Fruit fly (Drosophila melanogaster) whole organism, embryonic: ENCODE data around the gene Cep290.

ENCODE experiments used
- Ada2b ChIP-seq: fragments of 200-800 bp; sonication (Bioruptor generic); IDR thresholded peaks from 2 replicates; pipeline ENCODE4 v1.3.6; 2022; ENCODE audit warnings: missing biosample characterization, missing genetic modification characterization
- Asciz ChIP-seq: fragments of 200-800 bp; sonication (Bioruptor generic); optimal IDR thresholded peaks from 2 replicates; lab custom pipeline; 2017; ENCODE audit warnings: missing biosample characterization, mild to moderate bottlenecking, missing genetic modification characterization, missing genetic modification reagents
- Atf-2 ChIP-seq: fragments of 200-800 bp; sonication (Bioruptor generic); optimal IDR thresholded peaks from 2 replicates; lab custom pipeline; 2016; ENCODE audit warnings: missing biosample characterization, missing genetic modification characterization
- CG10462 ChIP-seq: fragments of 200-800 bp; sonication (Bioruptor generic); optimal IDR thresholded peaks from 2 replicates; lab custom pipeline; 2016; ENCODE audit warnings: missing biosample characterization, missing genetic modification characterization
- CG11504 ChIP-seq: fragments of 200-800 bp; sonication (Bioruptor generic); optimal IDR thresholded peaks from 3 replicates; lab custom pipeline; 2019; ENCODE audit warnings: missing biosample characterization, mild to moderate bottlenecking, missing genetic modification characterization, moderate library complexity
- CG12155 ChIP-seq: fragments of 200-800 bp; sonication (Bioruptor generic); optimal IDR thresholded peaks from 3 replicates; lab custom pipeline; 2016; ENCODE audit warnings: missing biosample characterization, missing genetic modification characterization
- CG17612 ChIP-seq: fragments of 200-800 bp; sonication (Bioruptor generic); IDR thresholded peaks from 2 replicates; pipeline ENCODE4 v1.3.6; 2022; ENCODE audit warnings: missing biosample characterization, missing genetic modification characterization
- CG2120 ChIP-seq: fragments of 200-800 bp; sonication (Bioruptor generic); optimal IDR thresholded peaks from 3 replicates; lab custom pipeline; 2016; ENCODE audit warnings: missing biosample characterization, missing genetic modification characterization
- CG3726 ChIP-seq: fragments of 200-800 bp; sonication (Bioruptor generic); IDR thresholded peaks from 3 replicates; pipeline ENCODE4, ENCODE4 v1.3.6; 2022; ENCODE audit warnings: missing biosample characterization, missing genetic modification characterization
- CG4820 ChIP-seq: fragments of 200-800 bp; sonication (Bioruptor generic); optimal IDR thresholded peaks from 3 replicates; lab custom pipeline; 2016; ENCODE audit warnings: missing biosample characterization, missing genetic modification characterization
- CG5953 ChIP-seq: fragments of 200-800 bp; sonication (Bioruptor generic); IDR thresholded peaks from 2 replicates; pipeline ENCODE4 v1.3.6; 2022; ENCODE audit warnings: missing biosample characterization, missing genetic modification characterization
- CG7987 ChIP-seq: fragments of 200-800 bp; sonication (Bioruptor generic); optimal IDR thresholded peaks from 2 replicates; lab custom pipeline; 2018; ENCODE audit warnings: missing biosample characterization, mild to moderate bottlenecking, missing genetic modification characterization, moderate library complexity
- D ChIP-seq, 2 experiments: fragments of 200-800 bp in 1 of 2; fragments of >200 bp in 1 of 2; sonication (Bioruptor generic) in 1 of 2; optimal IDR thresholded peaks; 2 replicates in 1 of 2; 3 replicates in 1 of 2; lab custom pipeline; 2017; ENCODE audit warnings: mild to moderate bottlenecking in 1 of 2, missing biosample characterization in 1 of 2, missing genetic modification characterization in 1 of 2, missing genetic modification reagents in 1 of 2
- E2f1 ChIP-seq: fragments of 200-800 bp; sonication (Bioruptor generic); IDR thresholded peaks from 2 replicates; pipeline ENCODE4 v1.3.6; 2022; ENCODE audit warnings: missing biosample characterization, missing genetic modification characterization
- H2.0 ChIP-seq: fragments of 200-800 bp; sonication (Bioruptor generic); IDR thresholded peaks from 2 replicates; pipeline ENCODE4 v1.3.6; 2022; ENCODE audit warnings: missing biosample characterization, missing genetic modification characterization
- Hand ChIP-seq: fragments of 200-800 bp; sonication (Bioruptor generic); optimal IDR thresholded peaks from 2 replicates; lab custom pipeline; 2017; ENCODE audit warnings: mild to moderate bottlenecking, missing biosample characterization, missing genetic modification reagents, missing genetic modification characterization
- Lhr ChIP-seq: fragments of 200-800 bp; sonication (Bioruptor generic); optimal IDR thresholded peaks from 3 replicates; lab custom pipeline; 2017; ENCODE audit warnings: mild to moderate bottlenecking, missing biosample characterization, missing genetic modification reagents, missing genetic modification characterization
- Myb ChIP-seq: fragments of 200-800 bp; sonication (Bioruptor generic); optimal IDR thresholded peaks from 2 replicates; lab custom pipeline; 2016; ENCODE audit warnings: missing biosample characterization, missing genetic modification characterization
- Neu2 ChIP-seq: fragments of 200-800 bp; sonication (Bioruptor generic); optimal IDR thresholded peaks from 3 replicates; lab custom pipeline; 2016; ENCODE audit warnings: missing biosample characterization, missing genetic modification characterization, borderline replicate concordance
- Pdp1 ChIP-seq, 2 experiments: fragments of 200-800 bp; sonication (Bioruptor generic); optimal IDR thresholded peaks; 3 replicates each; lab custom pipeline; 2016; ENCODE audit warnings: missing biosample characterization in 2 of 2, missing genetic modification characterization in 2 of 2, mild to moderate bottlenecking in 1 of 2, moderate library complexity in 1 of 2
- Poxn ChIP-seq: fragments of 200-800 bp; sonication (Bioruptor generic); IDR thresholded peaks from 2 replicates; pipeline ENCODE4 v1.3.6; 2022; ENCODE audit warnings: missing biosample characterization, missing genetic modification characterization
- Ravus ChIP-seq: fragments of 200-800 bp; sonication (Bioruptor generic); IDR thresholded peaks from 2 replicates; pipeline ENCODE4 v1.3.6; 2022; ENCODE audit warnings: missing biosample characterization, missing genetic modification characterization
- Rx ChIP-seq: fragments of 200-800 bp; sonication (Bioruptor generic); IDR thresholded peaks from 2 replicates; pipeline ENCODE4 v1.3.6; 2022; ENCODE audit warnings: missing biosample characterization, missing genetic modification characterization
- Spps ChIP-seq: fragments of 200-800 bp; sonication (Bioruptor generic); optimal IDR thresholded peaks from 2 replicates; lab custom pipeline; 2018; ENCODE audit warnings: missing biosample characterization, mild to moderate bottlenecking, missing genetic modification characterization
- Trl ChIP-seq, 3 experiments: fragments of >200 bp in 2 of 3; fragments of 200-800 bp in 1 of 3; sonication (Bioruptor generic) in 1 of 3; optimal IDR thresholded peaks; 2 replicates in 1 of 3; 3 replicates in 2 of 3; lab custom pipeline; 2016 to 2017; ENCODE audit warnings: missing biosample characterization in 1 of 3, missing genetic modification characterization in 1 of 3
- bab2 ChIP-seq: fragments of 200-800 bp; sonication (Bioruptor generic); optimal IDR thresholded peaks from 2 replicates; lab custom pipeline; 2016; ENCODE audit warnings: missing biosample characterization, missing genetic modification characterization
- ci ChIP-seq: fragments of 200-800 bp; sonication (Bioruptor generic); IDR thresholded peaks from 3 replicates; pipeline ENCODE4 v1.3.6; 2022; ENCODE audit warnings: missing biosample characterization, missing genetic modification characterization
- crol ChIP-seq: fragments of 200-800 bp; sonication (Bioruptor generic); IDR thresholded peaks from 2 replicates; pipeline ENCODE4 v1.3.6; 2022; ENCODE audit warnings: missing biosample characterization, missing genetic modification characterization
- dmrt11E ChIP-seq: fragments of 200-800 bp; sonication (Bioruptor generic); optimal IDR thresholded peaks from 3 replicates; lab custom pipeline; 2018; ENCODE audit warnings: missing biosample characterization, mild to moderate bottlenecking, missing genetic modification characterization, moderate library complexity
- dysf ChIP-seq: fragments of 200-800 bp; sonication (Bioruptor generic); IDR thresholded peaks from 3 replicates; pipeline ENCODE4 v1.3.6; 2022; ENCODE audit warnings: missing biosample characterization, missing genetic modification characterization
- fru ChIP-seq: fragments of >200 bp; optimal IDR thresholded peaks from 2 replicates; lab custom pipeline; 2017
- gce ChIP-seq: fragments of 200-800 bp; sonication (Bioruptor generic); IDR thresholded peaks from 3 replicates; pipeline ENCODE4 v1.3.6; 2022; ENCODE audit warnings: missing biosample characterization, missing genetic modification characterization
- gt ChIP-seq: fragments of 200-800 bp; sonication (Bioruptor generic); IDR thresholded peaks from 2 replicates; pipeline ENCODE4 v1.3.6; 2022; ENCODE audit warnings: missing biosample characterization, missing genetic modification characterization
- insv ChIP-seq, 2 experiments: fragments of 200-800 bp; sonication (Bioruptor generic); optimal IDR thresholded peaks; 3 replicates each; lab custom pipeline; 2016 to 2018; ENCODE audit warnings: missing biosample characterization in 2 of 2, missing genetic modification characterization in 2 of 2
- ken ChIP-seq: fragments of 200-800 bp; sonication (Bioruptor generic); IDR thresholded peaks from 3 replicates; pipeline ENCODE4 v1.3.6; 2022; ENCODE audit warnings: missing biosample characterization, missing genetic modification characterization
- klu ChIP-seq: fragments of 200-800 bp; sonication (Bioruptor generic); IDR thresholded peaks from 2 replicates; pipeline ENCODE4 v1.3.6; 2022; ENCODE audit warnings: missing biosample characterization, missing genetic modification characterization
- knrl ChIP-seq: fragments of 200-800 bp; sonication (Bioruptor generic); IDR thresholded peaks from 3 replicates; pipeline ENCODE4 v1.3.6; 2022; ENCODE audit warnings: missing biosample characterization, missing genetic modification characterization; ENCODE audit not compliant: partially characterized antibody
- pan ChIP-seq, 4 experiments: fragments of >200 bp in 3 of 4; fragments of 200-800 bp in 1 of 4; sonication (Bioruptor generic) in 1 of 4; optimal IDR thresholded peaks in 3 of 4; IDR thresholded peaks in 1 of 4; 2 replicates each; pipeline versions ENCODE4 v1.3.6 to Lab custom; 2017 to 2022; ENCODE audit warnings: missing biosample characterization in 2 of 4, missing genetic modification characterization in 2 of 4, mixed read lengths in 1 of 4
- pros ChIP-seq: fragments of 200-800 bp; sonication (Bioruptor generic); optimal IDR thresholded peaks from 3 replicates; lab custom pipeline; 2019; ENCODE audit warnings: missing biosample characterization, mild to moderate bottlenecking, missing genetic modification characterization, moderate library complexity
- sens ChIP-seq: fragments of 200-800 bp; sonication (Bioruptor generic); peaks from one replicate; lab custom pipeline; 2016; ENCODE audit warnings: missing biosample characterization, missing genetic modification characterization
- seq ChIP-seq: fragments of 200-800 bp; sonication (Bioruptor generic); IDR thresholded peaks from 2 replicates; pipeline ENCODE4 v1.3.6; 2022; ENCODE audit warnings: missing biosample characterization, missing genetic modification characterization
- sob ChIP-seq: fragments of 200-800 bp; sonication (Bioruptor generic); IDR thresholded peaks from 2 replicates; pipeline ENCODE4 v1.3.6; 2022; ENCODE audit warnings: missing biosample characterization, missing genetic modification characterization
- stc ChIP-seq: fragments of 200-800 bp; sonication (Bioruptor generic); IDR thresholded peaks from 2 replicates; pipeline ENCODE4 v1.3.6; 2022; ENCODE audit warnings: missing biosample characterization, missing genetic modification characterization
- tll ChIP-seq, 2 experiments: fragments of 200-800 bp in 1 of 2; fragments of >200 bp in 1 of 2; sonication (Bioruptor generic) in 1 of 2; optimal IDR thresholded peaks; 2 replicates each; lab custom pipeline; 2017 to 2019; ENCODE audit warnings: missing biosample characterization in 2 of 2, missing genetic modification characterization in 2 of 2, mild to moderate bottlenecking in 1 of 2, moderate library complexity in 1 of 2
- tna ChIP-seq: fragments of 200-800 bp; sonication (Bioruptor generic); IDR thresholded peaks from 2 replicates; pipeline ENCODE4 v1.3.6; 2022; ENCODE audit warnings: missing biosample characterization, missing genetic modification characterization; ENCODE audit not compliant: partially characterized antibody
- wor ChIP-seq: fragments of 200-800 bp; sonication (Bioruptor generic); IDR thresholded peaks from 2 replicates; pipeline ENCODE4 v1.3.6; 2022; ENCODE audit warnings: missing biosample characterization, missing genetic modification characterization

The Cep290 gene

dm6 chr3L:895314-895980, 51.7 kb downstream of the Cep290 start, which contains the start of gene CG34056 (continued):
- TF ChIP-seq CG17612 (GFP tag; lab: Robert Waterston, UW) (peak; percentile 86), Spps (tag; lab: Kevin White, UChicago) (peak; percentile 89), Lhr (GFP tag; lab: Kevin White, UChicago) (peak; percentile 44), pros (GFP tag; lab: Kevin White, UChicago) (peak; percentile 39), CG11504 (tag; lab: Kevin White, UChicago) (peak; percentile 95), tll (GFP tag; optimal IDR thresholded peaks at IDR 0.05; lab: Kevin White, UChicago) (peak in 1 of 2 experiments; percentile 7), H2.0 (peak; percentile 92), Asciz (GFP tag; lab: Kevin White, UChicago) (peak; percentile 94), fru (no peak), seq (peak; percentile 93), gce (GFP tag; lab: Robert Waterston, UW) (peak; percentile 94), CG2120 (GFP tag; lab: Kevin White, UChicago) (peak; percentile 82), Hand (peak; percentile 40), dysf (GFP tag; lab: Robert Waterston, UW) (peak; percentile 97), Atf-2 (GFP tag; lab: Kevin White, UChicago) (peak; percentile 9), insv (GFP tag; optimal IDR thresholded peaks at IDR 0.05; lab: Kevin White, UChicago) (no peak), Neu2 (GFP tag; lab: Kevin White, UChicago) (no peak), crol (GFP tag; lab: Robert Waterston, UW) (no peak), ken (GFP tag; lab: Robert Waterston, UW) (peak; percentile 93), gt (GFP tag; lab: Robert Waterston, UW) (peak; percentile 77), pan (optimal IDR thresholded peaks at IDR 0.05; lab: Kevin White, UChicago) (no peak), pan (GFP tag; optimal IDR thresholded peaks at IDR 0.05 in 1 of 2, IDR thresholded peaks at IDR 0.05 in 1 of 2) (peak in 1 of 2 experiments; percentile 97), sens (GFP tag; lab: Kevin White, UChicago) (peak; percentile 99), Ada2b (GFP tag; lab: Robert Waterston, UW) (peak; percentile 97), Ravus (GFP tag; lab: Robert Waterston, UW) (peak; percentile 92), bab2 (peak; percentile 76), tna (GFP tag; lab: Robert Waterston, UW) (no peak), D (optimal IDR thresholded peaks at IDR 0.05; lab: Kevin White, UChicago) (no peak), D (GFP tag; optimal IDR thresholded peaks at IDR 0.05; lab: Kevin White, UChicago) (peak; percentile 91), Trl (optimal IDR thresholded peaks at IDR 0.05; lab: Kevin White, UChicago) (peak in 1 of 2 experiments; percentile 21), Trl (GFP tag; optimal IDR thresholded peaks at IDR 0.05; lab: Kevin White, UChicago) (peak; percentile 88), dmrt11E (tag; lab: Kevin White, UChicago) (peak; percentile 66), CG5953 (GFP tag; lab: Robert Waterston, UW) (peak; percentile 92), sob (GFP tag; lab: Robert Waterston, UW) (peak; percentile 98), E2f1 (GFP tag; lab: Robert Waterston, UW) (peak; percentile 96), Pdp1 (GFP tag; optimal IDR thresholded peaks at IDR 0.05; lab: Kevin White, UChicago) (peak; percentile 85), CG4820 (GFP tag; lab: Kevin White, UChicago) (peak; percentile 94), ci (GFP tag; lab: Robert Waterston, UW) (peak; percentile 98), CG3726 (GFP tag; lab: Robert Waterston, UW) (peak; percentile 87), knrl (GFP tag; lab: Robert Waterston, UW) (no peak), Rx (GFP tag; lab: Robert Waterston, UW) (peak; percentile 96), CG10462 (GFP tag; lab: Kevin White, UChicago) (peak; percentile 69), CG12155 (GFP tag; lab: Kevin White, UChicago) (peak; percentile 75), klu (GFP tag; lab: Robert Waterston, UW) (peak; percentile 91), CG7987 (GFP tag; lab: Kevin White, UChicago) (peak; percentile 58), stc (GFP tag; lab: Robert Waterston, UW) (peak; percentile 96), Myb (GFP tag; lab: Kevin White, UChicago) (peak; percentile 45), Poxn (GFP tag; lab: Robert Waterston, UW) (peak; percentile 71), wor (peak; percentile 89)
